Worm (Caenorhabditis elegans): ENCODE results near the gene pisy-1.
"Not testable (repeated sequence)": the region's sequence is repeated elsewhere in the genome, so short reads cannot be mapped to it uniquely, and the experiment has no call there.

pisy-1 gene

DNA sequence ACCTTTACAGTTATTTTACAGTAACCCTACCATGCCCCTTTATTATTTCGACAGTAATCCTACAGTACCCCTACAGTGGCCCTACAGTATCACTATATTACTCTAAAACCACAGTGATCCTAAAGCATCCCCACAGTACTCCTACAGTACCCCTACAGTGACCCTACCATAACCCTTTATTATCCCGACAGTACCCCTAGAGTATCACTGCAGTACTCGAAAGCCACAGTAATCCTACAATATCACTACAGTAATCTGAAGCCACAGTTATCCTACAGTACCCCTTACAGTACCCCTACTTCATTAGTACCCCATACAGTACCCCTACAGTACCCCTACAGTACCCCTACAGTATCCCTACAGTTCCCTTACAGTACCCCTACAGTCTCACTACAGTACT, 26.3 kb upstream of the pisy-1 start:
- TF ChIP-seq unc-62 (GFP tag; optimal IDR thresholded peaks at IDR 0.05 in 1 of 2), result peak in 1 of 2 experiments; percentile 77
- TF ChIP-seq unc-62 (tag; optimal IDR thresholded peaks at IDR 0.05), result no peak
- TF ChIP-seq egl-27 (tag; optimal IDR thresholded peaks at IDR 0.05), result no peak

DNA sequence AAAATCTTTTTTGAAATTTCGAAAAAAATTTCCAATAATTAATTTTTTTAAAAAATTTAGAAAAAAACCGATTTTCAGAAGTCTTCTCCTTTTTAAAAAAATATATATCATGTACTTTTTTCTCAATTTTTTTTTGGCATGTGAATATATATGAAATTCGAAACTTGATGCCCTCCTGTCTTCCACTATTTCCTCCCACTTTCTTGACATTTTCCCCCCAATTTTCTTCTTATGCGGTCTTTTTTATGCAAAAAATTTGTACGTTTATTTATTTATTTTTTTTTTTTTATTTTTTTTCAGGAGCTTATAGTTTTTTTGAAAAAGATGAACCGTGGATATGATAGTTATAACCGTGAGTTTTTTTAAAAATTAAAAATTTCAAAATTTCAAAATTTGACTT, 22.4 kb upstream of the pisy-1 start, which contains the start of gene cnp-2:
cnp-2 (plus strand) TSS at position 301 of the 400 bp plus-strand sequence.
- TF ChIP-seq vab-7 (GFP tag; IDR thresholded peaks at IDR 0.05) (no peak), nhr-10 (tag; optimal IDR thresholded peaks at IDR 0.05) (no peak), F10B5.3 (tag; optimal IDR thresholded peaks at IDR 0.05) (no peak), skn-1 (tag; optimal IDR thresholded peaks at IDR 0.05) (no peak), dpl-1 (GFP tag; optimal IDR thresholded peaks at IDR 0.05) (no peak), T20F7.1 (GFP tag; optimal IDR thresholded peaks at IDR 0.05) (no peak), tra-1 (GFP tag; IDR thresholded peaks at IDR 0.05) (no peak), unc-39 (tag; optimal IDR thresholded peaks at IDR 0.05) (no peak), fos-1 (tag; optimal IDR thresholded peaks at IDR 0.05) (no peak), nhr-77 (tag; optimal IDR thresholded peaks at IDR 0.05) (no peak), zfp-2 (tag; optimal IDR thresholded peaks at IDR 0.05) (no peak), ama-1 (optimal IDR thresholded peaks at IDR 0.05) (no peak), egl-43 (GFP tag; IDR thresholded peaks at IDR 0.05) (no peak), ceh-44 (GFP tag; IDR thresholded peaks at IDR 0.05) (no peak), ztf-7 (tag; optimal IDR thresholded peaks at IDR 0.05) (no peak), R02D3.7 (tag; optimal IDR thresholded peaks at IDR 0.05) (no peak), ctbp-1 (GFP tag; IDR thresholded peaks at IDR 0.05) (no peak)

DNA sequence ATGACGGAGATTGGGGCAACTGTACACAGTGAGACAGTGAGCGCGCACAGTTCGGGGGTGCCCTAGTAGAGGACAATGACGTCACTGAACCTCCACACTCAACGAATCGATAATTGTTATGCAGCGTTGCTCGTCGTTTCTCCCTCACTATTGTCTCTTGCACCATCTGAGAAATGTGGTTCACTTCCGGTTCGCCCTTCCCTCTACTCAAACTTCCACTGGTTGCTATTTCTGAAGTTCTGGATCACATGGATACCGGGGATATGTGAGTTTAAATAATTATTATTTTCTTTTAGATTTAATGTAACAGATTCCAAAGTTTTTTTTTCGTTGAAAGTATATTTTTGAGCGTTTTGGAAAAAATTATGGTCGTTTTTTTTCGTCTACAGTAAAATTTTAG, 18.0 kb upstream of the pisy-1 start, which contains the start of the genes Y46G5A.7 and Y46G5A.8:
Y46G5A.7 (minus strand) TSS at position 153 of the 400 bp plus-strand sequence.
Y46G5A.8 (plus strand) TSS at position 159 of the 400 bp plus-strand sequence.
- no peak for TF ChIP-seq ces-1 (GFP tag; optimal IDR thresholded peaks at IDR 0.05)
- TF ChIP-seq dpl-1 (GFP tag; optimal IDR thresholded peaks at IDR 0.05), result no peak
- TF ChIP-seq nhr-102 (tag; optimal IDR thresholded peaks at IDR 0.05), result no peak
- TF ChIP-seq gei-8 (GFP tag; optimal IDR thresholded peaks at IDR 0.05), result no peak
- no peak for TF ChIP-seq ceh-44 (GFP tag; IDR thresholded peaks at IDR 0.05)
- TF ChIP-seq mdt-29 (GFP tag; IDR thresholded peaks at IDR 0.05), result no peak
- no peak for TF ChIP-seq lin-29 (GFP tag; IDR thresholded peaks at IDR 0.05)
- no peak for TF ChIP-seq mxl-2 (GFP tag; conservative IDR thresholded peaks at IDR 0.05)
- TF ChIP-seq hlh-11 (tag; optimal IDR thresholded peaks at IDR 0.05), result no peak
- no peak for TF ChIP-seq ceh-28 (tag; optimal IDR thresholded peaks at IDR 0.05)
- TF ChIP-seq tra-1 (GFP tag; IDR thresholded peaks at IDR 0.05), result no peak
- TF ChIP-seq mdl-1 (tag; optimal IDR thresholded peaks at IDR 0.05), result no peak
- no peak for TF ChIP-seq dve-1 (tag; optimal IDR thresholded peaks at IDR 0.05; ENCODE audit: insufficient read depth)
- no peak for TF ChIP-seq zfp-3 (GFP tag; conservative IDR thresholded peaks at IDR 0.05)
- TF ChIP-seq snpc-1.2 (GFP tag; IDR thresholded peaks at IDR 0.05), result no peak

DNA sequence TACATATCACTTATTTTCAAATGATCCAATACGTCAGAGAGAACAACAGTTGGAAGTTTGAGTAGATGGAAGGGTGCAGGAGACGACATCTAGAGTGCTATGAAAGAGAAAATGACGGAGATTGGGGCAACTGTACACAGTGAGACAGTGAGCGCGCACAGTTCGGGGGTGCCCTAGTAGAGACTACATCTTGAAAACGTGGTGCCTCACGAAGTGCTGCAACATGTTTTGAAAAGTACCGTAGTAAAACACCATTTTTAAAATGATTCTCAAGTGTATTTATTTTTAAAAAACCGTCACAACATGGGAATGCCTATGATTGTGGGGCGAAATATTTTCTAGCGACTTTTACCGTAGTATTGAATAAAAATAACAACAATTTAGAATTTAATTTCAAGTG, 15.6 kb upstream of the pisy-1 start, which contains the start of gene Y46G5A.39:
Y46G5A.39 (minus strand) TSS at position 101 of the 400 bp plus-strand sequence.
- TF ChIP-seq mdt-29 (GFP tag; IDR thresholded peaks at IDR 0.05); Y5F2A.4 (GFP tag; optimal IDR thresholded peaks at IDR 0.05); ceh-20 (GFP tag; IDR thresholded peaks at IDR 0.05): not testable (repeated sequence)

DNA sequence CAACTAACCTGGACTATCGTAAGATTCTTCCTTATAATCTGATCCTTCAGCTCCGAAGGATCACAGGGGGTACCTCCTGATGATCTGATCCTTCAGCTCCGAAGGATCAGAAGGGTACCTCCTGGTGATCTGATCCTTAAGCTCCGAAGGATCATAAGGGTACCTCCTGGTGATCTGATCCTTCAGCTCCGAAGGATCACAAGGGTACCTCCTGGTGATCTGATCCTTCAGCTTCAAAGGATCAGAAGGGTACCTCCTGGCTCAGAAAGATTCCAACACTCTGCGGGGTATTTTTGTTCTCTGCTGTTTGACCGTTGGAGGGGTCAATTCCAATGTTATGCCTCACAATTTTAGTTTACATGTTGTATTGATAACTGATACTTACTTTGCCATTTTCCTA, 11.6 kb upstream of the pisy-1 start:
- TF ChIP-seq lim-7 (GFP tag; IDR thresholded peaks at IDR 0.05), result peak; percentile 84
- peak in 1 of 2 experiments; percentile 69; a peak in 1 of 4 replicates for TF ChIP-seq madf-5 (GFP tag; IDR thresholded peaks at IDR 0.05)
- peak; percentile 84 for TF ChIP-seq set-16 (GFP tag; IDR thresholded peaks at IDR 0.05)
- TF ChIP-seq dmd-8 (GFP tag; IDR thresholded peaks at IDR 0.05), result peak; percentile 71
- 0 out of 2 replicates have a peak, but pooled peaks have one; percentile 33 for TF ChIP-seq Y105C5A.15 (GFP tag; IDR thresholded peaks at IDR 0.05)
